Fruit fly (Drosophila melanogaster) whole organism, adult: ENCODE measurements around the gene Pi3K21B.
A peak's percentile ranks its signal among the peaks of the same experiment; 100 is the strongest.

Source experiments
- CG11617 ChIP-seq: fragments of 200-800 bp; sonication (Bioruptor generic); optimal IDR thresholded peaks from 2 replicates; lab custom pipeline; 2017; ENCODE audit warnings: mild to moderate bottlenecking, missing biosample characterization, missing genetic modification reagents, missing genetic modification characterization
- CG7045 ChIP-seq: fragments of 200-800 bp; sonication (Bioruptor generic); optimal IDR thresholded peaks from 2 replicates; lab custom pipeline; 2017; ENCODE audit warnings: missing biosample characterization, mild to moderate bottlenecking, missing genetic modification characterization
- Clk ChIP-seq: fragments of 200-800 bp; sonication (Bioruptor generic); optimal IDR thresholded peaks from 2 replicates; lab custom pipeline; 2017; ENCODE audit warnings: missing biosample characterization, missing genetic modification characterization
- Crg-1 ChIP-seq: fragments of 200-800 bp; sonication (Bioruptor generic); optimal IDR thresholded peaks from 2 replicates; lab custom pipeline; 2016; ENCODE audit warnings: missing biosample characterization, missing genetic modification characterization
- kay ChIP-seq: fragments of 200-800 bp; sonication (Bioruptor generic); peaks from one replicate; lab custom pipeline; 2016; ENCODE audit warnings: missing biosample characterization, missing genetic modification characterization, borderline replicate concordance
- pad ChIP-seq: fragments of 200-800 bp; sonication (Bioruptor generic); optimal IDR thresholded peaks from 3 replicates; lab custom pipeline; 2017; ENCODE audit warnings: missing biosample characterization, missing genetic modification characterization, mild to moderate bottlenecking, moderate library complexity, missing genetic modification reagents
- tj ChIP-seq: fragments of 200-800 bp; sonication (Bioruptor generic); optimal IDR thresholded peaks from 3 replicates; lab custom pipeline; 2017; ENCODE audit warnings: missing biosample characterization, mild to moderate bottlenecking, missing genetic modification characterization, moderate library complexity

dm6 chr2L:285596-286023 is 12.1 kb upstream of the Pi3K21B start:
- TF ChIP-seq kay (GFP tag; lab: Kevin White, UChicago), result no peak
- TF ChIP-seq Clk (GFP tag; lab: Kevin White, UChicago), result no peak
- peak; percentile 49 for TF ChIP-seq pad
- TF ChIP-seq Crg-1 (GFP tag; lab: Kevin White, UChicago), result no peak
- TF ChIP-seq CG7045, result peak; percentile 23
- TF ChIP-seq tj (GFP tag; lab: Kevin White, UChicago), result no peak
- TF ChIP-seq CG11617 (GFP tag; lab: Kevin White, UChicago), result no peak
